Worm (Caenorhabditis elegans): ENCODE data around the gene Y32G9A.3.

Y32G9A.3 gene

DNA sequence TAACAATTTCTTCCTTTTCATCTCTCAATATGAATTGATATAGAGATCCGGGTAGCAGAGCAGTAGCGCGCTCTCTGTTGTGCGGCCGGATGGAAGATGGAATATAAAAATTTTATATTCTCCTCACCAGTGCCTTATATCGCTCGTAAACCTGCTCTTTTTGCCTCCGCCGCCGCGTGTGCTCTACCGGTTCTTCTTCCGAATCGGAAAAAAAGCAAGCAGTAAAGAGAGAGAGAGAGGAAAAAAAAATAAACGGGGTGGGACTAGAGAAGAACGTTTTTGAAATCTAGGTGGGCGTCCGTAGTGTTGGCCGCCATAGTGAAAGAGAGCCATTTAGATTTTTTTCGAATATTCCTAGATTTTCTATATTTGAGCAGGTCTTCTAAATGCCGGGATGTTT lies 26.8 kb downstream of the Y32G9A.3 start, which contains the start of gene glb-25:
TSS of gene glb-25 (plus strand) at position 301 of the 400 bp plus-strand sequence.
- no peak for TF ChIP-seq rec-8 (tag; optimal IDR thresholded peaks at IDR 0.05)
- TF ChIP-seq ceh-40 (GFP tag; IDR thresholded peaks at IDR 0.05), result no peak
- TF ChIP-seq hlh-26 (GFP tag; conservative IDR thresholded peaks at IDR 0.05), result no peak
- no peak for TF ChIP-seq snpc-1.1 (tag; optimal IDR thresholded peaks at IDR 0.05; ENCODE audit: insufficient read depth)
- TF ChIP-seq nhr-80 (tag; optimal IDR thresholded peaks at IDR 0.05), result no peak
- TF ChIP-seq chd-7 (tag; optimal IDR thresholded peaks at IDR 0.05), result no peak
- TF ChIP-seq egl-18 (GFP tag; IDR thresholded peaks at IDR 0.05), result no peak
- no peak for TF ChIP-seq F57C9.4 (tag; optimal IDR thresholded peaks at IDR 0.05)

DNA sequence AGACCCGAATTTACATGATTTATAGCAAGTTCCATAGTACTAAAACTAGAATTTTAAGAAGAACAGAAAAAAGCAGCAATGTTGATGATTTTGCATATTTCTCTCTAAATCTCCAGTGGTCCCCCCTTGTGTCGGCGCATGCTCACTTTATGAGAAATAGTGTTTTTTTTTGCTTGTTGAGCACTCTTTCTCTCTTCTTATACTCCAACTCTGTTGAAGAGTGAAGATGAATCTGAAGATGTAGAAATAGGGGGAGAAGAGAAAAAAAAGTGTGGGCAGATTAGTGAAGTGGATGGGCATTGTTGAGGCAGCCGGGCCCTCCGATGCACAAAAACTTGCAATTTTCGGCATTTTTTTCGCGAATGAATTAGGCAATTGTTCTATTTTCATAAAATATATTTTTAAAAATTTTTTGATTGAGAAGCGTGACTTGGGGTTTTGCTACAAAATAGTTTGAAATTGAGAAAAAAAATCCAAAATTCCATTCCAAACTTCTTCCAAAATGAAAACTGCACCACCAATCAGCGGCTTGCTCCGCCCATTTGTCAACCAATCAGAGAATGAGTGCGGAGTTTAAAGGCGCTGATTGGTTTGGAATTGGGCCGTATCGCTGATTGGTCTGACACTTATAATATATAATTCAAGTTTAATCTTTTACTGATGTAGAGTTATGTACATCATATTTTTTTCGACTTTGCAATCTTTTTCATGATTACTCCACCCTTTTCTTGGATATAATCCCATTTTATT lies 29.4 kb downstream of the Y32G9A.3 start:
- TF ChIP-seq ceh-27 (GFP tag; optimal IDR thresholded peaks at IDR 0.05) (peak; percentile 12), ztf-22 (GFP tag; optimal IDR thresholded peaks at IDR 0.05) (no peak), sptf-2 (GFP tag; optimal IDR thresholded peaks at IDR 0.05) (no peak)

DNA sequence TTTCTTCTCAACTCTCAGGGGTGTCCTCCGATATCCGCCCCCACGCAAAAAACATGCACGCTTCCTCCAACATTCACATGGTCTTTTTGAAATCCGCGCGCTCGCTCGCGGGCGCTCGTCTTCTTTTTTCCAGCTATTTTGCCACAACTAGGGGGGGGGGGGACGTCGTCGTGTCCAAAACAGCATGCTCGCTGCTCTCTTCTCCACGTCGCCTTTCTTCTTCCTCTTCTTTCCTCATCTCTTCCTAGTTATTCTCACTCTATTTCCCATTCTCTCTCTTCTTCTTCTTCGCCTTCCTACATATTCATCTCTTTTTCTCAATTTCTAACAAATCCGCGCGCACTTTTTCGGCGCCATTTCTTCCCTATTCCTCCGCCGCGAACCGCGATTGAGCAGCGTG lies 32.3 kb downstream of the Y32G9A.3 start:
- TF ChIP-seq cebp-1 (GFP tag; IDR thresholded peaks at IDR 0.05) (no peak), cebp-1 (tag; optimal IDR thresholded peaks at IDR 0.05) (peak; percentile 47), zfh-2 (GFP tag; conservative IDR thresholded peaks at IDR 0.05) (peak; percentile 86), egrh-3 (GFP tag; IDR thresholded peaks at IDR 0.05) (0 out of 2 replicates have a peak, but pooled peaks have one; percentile 15), F57A8.1 (GFP tag; optimal IDR thresholded peaks at IDR 0.05) (peak; percentile 23), tbx-9 (tag; optimal IDR thresholded peaks at IDR 0.05; ENCODE audit: borderline replicate concordance) (no peak), Y79H2A.3 (GFP tag; conservative IDR thresholded peaks at IDR 0.05) (no peak), ceh-27 (GFP tag; optimal IDR thresholded peaks at IDR 0.05) (peak; percentile 12), lin-35 (GFP tag; optimal IDR thresholded peaks at IDR 0.05) (no peak), mcd-1 (GFP tag; IDR thresholded peaks at IDR 0.05) (peak; percentile 25; the same call in 1 of the 2 replicates), hmg-1.2 (GFP tag; IDR thresholded peaks at IDR 0.05) (0 out of 2 replicates have a peak, but pooled peaks have one; percentile 7), lin-40 (tag; optimal IDR thresholded peaks at IDR 0.05) (peak; percentile 17), K12H6.12 (tag; optimal IDR thresholded peaks at IDR 0.05) (peak; percentile 61)

DNA sequence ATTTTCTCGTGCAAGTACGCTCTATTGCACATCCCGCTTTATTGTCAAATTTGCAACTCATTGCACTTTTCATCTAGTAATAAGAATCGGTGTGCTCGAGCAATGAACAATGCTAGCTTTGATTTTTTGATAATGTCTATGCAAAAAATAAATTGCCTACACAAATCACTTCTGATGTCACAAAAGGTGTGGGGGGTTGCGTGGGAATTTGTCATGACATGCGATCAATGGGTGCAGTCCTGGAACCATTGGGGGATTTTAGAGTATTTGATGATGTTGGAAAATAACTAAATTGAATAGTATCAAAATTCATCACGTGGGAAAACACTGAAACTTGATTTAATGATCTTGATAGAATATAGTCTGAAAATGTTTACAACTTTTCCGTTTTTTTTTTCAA lies 34.7 kb downstream of the Y32G9A.3 start:
- TF ChIP-seq F10E7.11 (tag; optimal IDR thresholded peaks at IDR 0.05) (no peak), die-1 (tag; optimal IDR thresholded peaks at IDR 0.05) (no peak)

DNA sequence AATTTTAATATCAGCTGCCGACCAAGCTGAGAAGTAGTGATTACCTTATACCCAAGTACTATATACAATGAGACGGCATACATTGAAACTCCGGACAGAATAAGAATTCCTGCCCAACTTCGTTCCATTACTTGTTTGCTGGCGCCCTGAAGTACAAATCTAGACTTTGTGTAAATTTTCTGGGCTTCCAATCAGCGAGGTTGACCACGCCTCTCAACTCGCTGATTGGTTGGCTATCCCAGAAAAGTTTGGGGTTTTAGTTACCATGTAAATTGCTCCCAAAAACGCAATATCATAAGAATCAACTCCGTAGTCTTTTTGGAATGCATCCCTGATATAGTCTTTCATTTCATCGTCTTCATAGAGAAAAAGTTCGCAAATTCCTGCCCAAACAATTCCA lies 44.0 kb downstream of the Y32G9A.3 start:
- TF ChIP-seq rpc-1 (optimal IDR thresholded peaks at IDR 0.05) (no peak), rpc-1 (tag; optimal IDR thresholded peaks at IDR 0.05) (no peak), let-526 (GFP tag; IDR thresholded peaks at IDR 0.05) (no peak), dpff-1 (tag; optimal IDR thresholded peaks at IDR 0.05) (no peak), ceh-58 (GFP tag; IDR thresholded peaks at IDR 0.05) (no peak), atf-7 (tag; optimal IDR thresholded peaks at IDR 0.05) (no peak), F37B4.10 (GFP tag; IDR thresholded peaks at IDR 0.05) (no peak), athp-1 (tag; optimal IDR thresholded peaks at IDR 0.05) (no peak), C06A6.2 (GFP tag; conservative IDR thresholded peaks at IDR 0.05) (no peak), ztf-3 (GFP tag; optimal IDR thresholded peaks at IDR 0.05) (no peak), akir-1 (GFP tag; optimal IDR thresholded peaks at IDR 0.05) (no peak), B0035.1 (tag; optimal IDR thresholded peaks at IDR 0.05) (no peak), egl-18 (GFP tag; IDR thresholded peaks at IDR 0.05) (no peak), ceh-79 (tag; optimal IDR thresholded peaks at IDR 0.05) (no peak), lir-1 (GFP tag; conservative IDR thresholded peaks at IDR 0.05) (no peak), nfya-1 (tag; optimal IDR thresholded peaks at IDR 0.05; ENCODE audit: borderline replicate concordance, insufficient read depth) (no peak), nhr-27 (tag; optimal IDR thresholded peaks at IDR 0.05) (no peak), tlf-1 (GFP tag; optimal IDR thresholded peaks at IDR 0.05) (no peak)

All from whole organism, young adult.